Worm (Caenorhabditis elegans) whole organism, young adult: Measurements from ENCODE around the gene F13D12.8.

ENCODE experiments used
- B0019.2 ChIP-seq: fragments of 200-800 bp; sonication (Bioruptor generic); conservative IDR thresholded peaks from 2 replicates; pipeline ENCODE4 v1.3.6; 2022; ENCODE audit warnings: missing genetic modification reagents, missing genetic modification characterization, missing compliant biosample characterization
- B0261.1 ChIP-seq: sonication (generic microtip); optimal IDR thresholded peaks from 2 replicates; lab custom pipeline; 2016; ENCODE audit warnings: mild to moderate bottlenecking, missing genetic modification characterization, moderate library complexity, missing compliant biosample characterization
- B0336.3 ChIP-seq: fragments of 200-800 bp; sonication (Bioruptor generic); IDR thresholded peaks from 2 replicates; pipeline ENCODE4 v1.3.6; 2022; ENCODE audit warnings: missing genetic modification characterization, missing compliant biosample characterization
- C17E4.6 ChIP-seq: fragments of 200-800 bp; sonication (Bioruptor generic); IDR thresholded peaks from 2 replicates; pipeline ENCODE4 v1.3.6; 2022; ENCODE audit warnings: missing genetic modification reagents, missing genetic modification characterization, missing compliant biosample characterization
- F10E7.11 ChIP-seq: sonication (generic microtip); optimal IDR thresholded peaks from 2 replicates; lab custom pipeline; 2017; ENCODE audit warnings: mild to moderate bottlenecking, missing genetic modification characterization, moderate library complexity, missing compliant biosample characterization
- F33H1.4 ChIP-seq: fragments of 200-800 bp; sonication (Bioruptor generic); IDR thresholded peaks from 2 replicates; pipeline ENCODE4 v1.3.6; 2022; ENCODE audit warnings: missing genetic modification reagents, missing genetic modification characterization, missing compliant biosample characterization
- F49E8.2 ChIP-seq: sonication (generic microtip); optimal IDR thresholded peaks from 3 replicates; lab custom pipeline; 2017; ENCODE audit warnings: missing genetic modification characterization, mild to moderate bottlenecking, missing compliant biosample characterization, antibody characterized with exemption, moderate library complexity; ENCODE audit not compliant: insufficient read depth
- F52B5.7 ChIP-seq: sonication (generic microtip); optimal IDR thresholded peaks from 2 replicates; lab custom pipeline; 2016; ENCODE audit warnings: mild to moderate bottlenecking, missing genetic modification characterization, missing compliant biosample characterization
- F57A8.1 ChIP-seq: fragments of 200-800 bp; sonication (Bioruptor generic); optimal IDR thresholded peaks from 2 replicates; lab custom pipeline; 2018; ENCODE audit warnings: mild to moderate bottlenecking, missing genetic modification characterization, moderate library complexity, missing compliant biosample characterization
- F57C9.4 ChIP-seq: sonication (generic microtip); optimal IDR thresholded peaks from 2 replicates; lab custom pipeline; 2017; ENCODE audit warnings: mild to moderate bottlenecking, missing genetic modification characterization, missing compliant biosample characterization
- K11D2.4 ChIP-seq: fragments of 200-800 bp; sonication (Bioruptor generic); IDR thresholded peaks from 2 replicates; pipeline ENCODE4 v1.3.6; 2022; ENCODE audit warnings: missing genetic modification reagents, missing genetic modification characterization, missing compliant biosample characterization
- K12H6.12 ChIP-seq: fragments of 200-800 bp; sonication (Bioruptor generic); optimal IDR thresholded peaks from 2 replicates; lab custom pipeline; 2018; ENCODE audit warnings: mild to moderate bottlenecking, missing genetic modification characterization, missing compliant biosample characterization
- T07F8.4 ChIP-seq: sonication (generic microtip); optimal IDR thresholded peaks from 2 replicates; lab custom pipeline; 2016; ENCODE audit warnings: mild to moderate bottlenecking, missing genetic modification characterization, moderate library complexity, missing compliant biosample characterization
- Y53F4B.3 ChIP-seq: fragments of 200-800 bp; sonication (Bioruptor generic); IDR thresholded peaks from 2 replicates; pipeline ENCODE4 v1.3.6; 2022; ENCODE audit warnings: missing genetic modification reagents, missing genetic modification characterization, missing compliant biosample characterization
- Y56A3A.18 ChIP-seq: fragments of 200-800 bp; sonication (Bioruptor generic); IDR thresholded peaks from 2 replicates; pipeline ENCODE4 v1.3.6; 2022; ENCODE audit warnings: missing genetic modification reagents, missing genetic modification characterization, missing compliant biosample characterization
- Y67H2A.10 ChIP-seq: fragments of 200-800 bp; sonication (Bioruptor generic); conservative IDR thresholded peaks from 2 replicates; pipeline ENCODE4 v1.3.6; 2022; ENCODE audit warnings: missing genetic modification reagents, missing genetic modification characterization, missing compliant biosample characterization
- akir-1 ChIP-seq: fragments of 200-800 bp; sonication (Bioruptor generic); optimal IDR thresholded peaks from 2 replicates; lab custom pipeline; 2018; ENCODE audit warnings: mild to moderate bottlenecking, missing genetic modification characterization, moderate library complexity, missing compliant biosample characterization
- aptf-2 ChIP-seq: fragments of 200-800 bp; sonication (Bioruptor generic); conservative IDR thresholded peaks from 2 replicates; pipeline ENCODE4 v1.3.6; 2022; ENCODE audit warnings: missing genetic modification reagents, missing genetic modification characterization, missing compliant biosample characterization
- atf-7 ChIP-seq: sonication (generic microtip); optimal IDR thresholded peaks from 2 replicates; lab custom pipeline; 2017; ENCODE audit warnings: mild to moderate bottlenecking, missing genetic modification characterization, missing compliant biosample characterization
- attf-3 ChIP-seq: fragments of 200-800 bp; sonication (Bioruptor generic); conservative IDR thresholded peaks from 2 replicates; pipeline ENCODE4 v1.3.6; 2022; ENCODE audit warnings: missing genetic modification reagents, missing genetic modification characterization, missing compliant biosample characterization
- attf-5 ChIP-seq: fragments of 200-800 bp; sonication (Bioruptor generic); optimal IDR thresholded peaks from 2 replicates; lab custom pipeline; 2018; ENCODE audit warnings: mild to moderate bottlenecking, missing genetic modification characterization, missing compliant biosample characterization
- attf-6 ChIP-seq: fragments of 200-800 bp; sonication (Bioruptor generic); IDR thresholded peaks from 2 replicates; pipeline ENCODE4 v1.3.6; 2022; ENCODE audit warnings: missing genetic modification reagents, missing genetic modification characterization, missing compliant biosample characterization
- bed-1 ChIP-seq: fragments of 200-800 bp; sonication (Bioruptor generic); IDR thresholded peaks from 2 replicates; pipeline ENCODE4 v1.3.6; 2022; ENCODE audit warnings: missing genetic modification reagents, missing genetic modification characterization, missing compliant biosample characterization
- ccch-3 ChIP-seq: fragments of 200-800 bp; sonication (Bioruptor generic); optimal IDR thresholded peaks from 2 replicates; lab custom pipeline; 2018; ENCODE audit warnings: mild to moderate bottlenecking, missing genetic modification characterization, missing compliant biosample characterization
- cebp-2 ChIP-seq: fragments of 200-800 bp; sonication (Bioruptor generic); IDR thresholded peaks from 2 replicates; pipeline ENCODE4 v1.3.6; 2022; ENCODE audit warnings: missing genetic modification characterization, missing compliant biosample characterization
- ceh-40 ChIP-seq: fragments of 200-800 bp; sonication (Bioruptor generic); IDR thresholded peaks from 2 replicates; pipeline ENCODE4 v1.3.6; 2022; ENCODE audit warnings: missing genetic modification characterization, missing compliant biosample characterization
- ceh-58 ChIP-seq: fragments of 200-800 bp; sonication (Bioruptor generic); IDR thresholded peaks from 2 replicates; pipeline ENCODE4 v1.3.6; 2022; ENCODE audit warnings: missing genetic modification characterization, missing compliant biosample characterization
- ceh-79 ChIP-seq: sonication (generic microtip); optimal IDR thresholded peaks from 2 replicates; lab custom pipeline; 2017; ENCODE audit warnings: mild to moderate bottlenecking, missing genetic modification characterization, missing compliant biosample characterization
- chd-7 ChIP-seq: sonication (generic microtip); optimal IDR thresholded peaks from 2 replicates; lab custom pipeline; 2016; ENCODE audit warnings: mild to moderate bottlenecking, missing genetic modification characterization, moderate library complexity, missing compliant biosample characterization
- die-1 ChIP-seq: sonication (generic microtip); optimal IDR thresholded peaks from 2 replicates; lab custom pipeline; 2016; ENCODE audit warnings: missing genotype, mild to moderate bottlenecking, missing genetic modification characterization, missing compliant biosample characterization
- efl-1 ChIP-seq: fragments of 150-350 bp; optimal IDR thresholded peaks from 2 replicates; lab custom pipeline; 2014; ENCODE audit warnings: missing biosample characterization, missing genetic modification reagents, missing genetic modification characterization
- egrh-3 ChIP-seq: fragments of 200-800 bp; sonication (Bioruptor generic); IDR thresholded peaks from 2 replicates; pipeline ENCODE4 v1.3.6; 2022; ENCODE audit warnings: missing genetic modification reagents, missing genetic modification characterization, missing compliant biosample characterization
- hlh-12 ChIP-seq: sonication (generic microtip); optimal IDR thresholded peaks from 2 replicates; lab custom pipeline; 2016; ENCODE audit warnings: missing genetic modification characterization, missing compliant biosample characterization
- hrde-1 ChIP-seq: sonication (generic microtip); optimal IDR thresholded peaks from 2 replicates; lab custom pipeline; 2016; ENCODE audit warnings: missing genetic modification characterization, mild to moderate bottlenecking, missing compliant biosample characterization, moderate library complexity, missing genotype, missing genetic modification reagents, borderline replicate concordance
- let-526 ChIP-seq: fragments of 200-800 bp; sonication (Bioruptor generic); IDR thresholded peaks from 2 replicates; pipeline ENCODE4 v1.3.6; 2022; ENCODE audit warnings: missing genetic modification reagents, missing genetic modification characterization, missing compliant biosample characterization
- madf-10 ChIP-seq: sonication (generic microtip); optimal IDR thresholded peaks from 2 replicates; lab custom pipeline; 2016; ENCODE audit warnings: mild to moderate bottlenecking, missing genetic modification characterization, missing compliant biosample characterization
- madf-3 ChIP-seq: fragments of 200-800 bp; sonication (Bioruptor generic); IDR thresholded peaks from 2 replicates; pipeline ENCODE4 v1.3.6; 2022; ENCODE audit warnings: missing genetic modification reagents, missing genetic modification characterization, missing compliant biosample characterization
- madf-6 ChIP-seq: fragments of 200-800 bp; sonication (Bioruptor generic); IDR thresholded peaks from 2 replicates; pipeline ENCODE4 v1.3.6; 2022; ENCODE audit warnings: missing genetic modification reagents, missing genetic modification characterization, missing compliant biosample characterization
- mel-28 ChIP-seq: sonication (generic microtip); optimal IDR thresholded peaks from 2 replicates; lab custom pipeline; 2016; ENCODE audit warnings: borderline replicate concordance, mild to moderate bottlenecking, missing genetic modification characterization, missing compliant biosample characterization
- nfya-2 ChIP-seq: fragments of 200-800 bp; sonication (Bioruptor generic); IDR thresholded peaks from 2 replicates; pipeline ENCODE4 v1.3.6; 2022; ENCODE audit warnings: missing genetic modification reagents, missing genetic modification characterization, missing compliant biosample characterization
- rcor-1 ChIP-seq: fragments of 200-800 bp; sonication (Bioruptor generic); IDR thresholded peaks from 2 replicates; pipeline ENCODE4 v1.3.6; 2022; ENCODE audit warnings: missing genetic modification reagents, missing genetic modification characterization, missing compliant biosample characterization
- rec-8 ChIP-seq, 2 experiments: sonication (generic microtip); optimal IDR thresholded peaks; 2 replicates each; lab custom pipeline; 2016; ENCODE audit warnings: mild to moderate bottlenecking in 2 of 2, missing genetic modification characterization in 2 of 2, missing genetic modification reagents in 2 of 2, missing genotype in 2 of 2, missing biosample characterization in 1 of 2, missing compliant biosample characterization in 1 of 2, moderate library complexity in 1 of 2
- repo-1 ChIP-seq: sonication (generic microtip); optimal IDR thresholded peaks from 2 replicates; lab custom pipeline; 2017; ENCODE audit warnings: mild to moderate bottlenecking, missing genetic modification characterization, missing compliant biosample characterization
- sdz-38 ChIP-seq: sonication (generic microtip); optimal IDR thresholded peaks from 2 replicates; lab custom pipeline; 2016; ENCODE audit warnings: missing genotype, missing genetic modification characterization, missing compliant biosample characterization
- sea-2 ChIP-seq: fragments of 200-800 bp; sonication (Bioruptor generic); IDR thresholded peaks from 2 replicates; pipeline ENCODE4 v1.3.6; 2022; ENCODE audit warnings: missing genetic modification characterization, missing compliant biosample characterization
- sptf-2 ChIP-seq: fragments of 200-800 bp; sonication (Bioruptor generic); optimal IDR thresholded peaks from 2 replicates; lab custom pipeline; 2018; ENCODE audit warnings: mild to moderate bottlenecking, missing genetic modification characterization, missing compliant biosample characterization
- unc-130 ChIP-seq: sonication (generic microtip); optimal IDR thresholded peaks from 2 replicates; lab custom pipeline; 2016; ENCODE audit warnings: missing genetic modification reagents, missing genetic modification characterization, missing compliant biosample characterization
- zfh-2 ChIP-seq: fragments of 200-800 bp; sonication (Bioruptor generic); conservative IDR thresholded peaks from 2 replicates; pipeline ENCODE4 v1.3.6; 2022; ENCODE audit warnings: missing genetic modification reagents, missing genetic modification characterization, missing compliant biosample characterization
- ztf-3 ChIP-seq: fragments of 200-800 bp; sonication (Bioruptor generic); optimal IDR thresholded peaks from 2 replicates; lab custom pipeline; 2018; ENCODE audit warnings: mild to moderate bottlenecking, missing genetic modification characterization, missing compliant biosample characterization

Gene F13D12.8

DNA sequence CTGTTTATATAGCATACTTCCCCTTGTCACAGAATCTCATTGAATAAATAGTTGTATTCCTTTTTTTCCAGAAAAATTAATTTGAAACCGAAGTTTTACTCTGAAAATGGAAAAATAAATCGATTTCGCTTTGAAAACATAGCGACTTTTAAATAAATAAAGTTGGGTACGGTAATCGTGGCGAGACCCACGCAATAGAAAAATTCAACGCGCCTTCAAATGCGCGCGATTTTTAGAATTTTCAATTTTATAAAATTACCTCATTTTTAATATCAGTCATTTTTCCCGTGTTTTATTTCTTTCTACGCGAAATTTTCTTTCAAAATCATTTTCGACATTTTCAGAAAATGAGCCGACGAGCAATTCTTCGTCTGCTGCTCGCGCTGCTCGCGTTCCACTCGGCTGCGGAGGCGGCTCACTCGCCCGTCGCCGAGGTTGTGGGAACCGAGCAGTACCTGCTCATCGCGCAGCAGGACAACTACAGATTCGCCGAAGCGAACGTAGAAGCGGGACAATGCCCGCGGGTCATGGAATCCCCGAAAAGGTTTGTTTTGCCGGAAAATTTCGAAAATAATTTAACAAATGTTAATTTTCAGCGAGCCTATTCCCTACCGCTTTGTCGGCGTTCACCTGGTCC, 5.8 kb downstream of the F13D12.8 start, which contains the start of gene F13D12.5:
TSS of gene F13D12.5 (plus strand) at position 345 of the 637 bp plus-strand sequence.
- no peak for TF ChIP-seq F49E8.2
- TF ChIP-seq ceh-40 (GFP tag; lab: Robert Waterston, UW), result no peak
- no peak for TF ChIP-seq ztf-3 (GFP tag; lab: Kevin White, UChicago)
- TF ChIP-seq mel-28, result no peak
- no peak for TF ChIP-seq F52B5.7 (tag; lab: Kevin White, UChicago)
- peak; percentile 94 for TF ChIP-seq madf-6 (GFP tag; lab: Robert Waterston, UW)
- TF ChIP-seq cebp-2, result no peak
- TF ChIP-seq let-526, result no peak
- TF ChIP-seq hrde-1 (tag; lab: Kevin White, UChicago), result no peak
- no peak; the same call in 1 of the 2 replicates for TF ChIP-seq B0336.3 (GFP tag; lab: Robert Waterston, UW)
- TF ChIP-seq madf-3 (GFP tag; lab: Robert Waterston, UW), result peak; percentile 39; the same call in 1 of the 2 replicates
- TF ChIP-seq sdz-38, result no peak
- TF ChIP-seq hlh-12 (tag; lab: Kevin White, UChicago), result no peak
- no peak for TF ChIP-seq bed-1 (GFP tag; lab: Robert Waterston, UW)
- no peak for TF ChIP-seq B0261.1
- no peak for TF ChIP-seq ceh-79
- TF ChIP-seq attf-5 (GFP tag; lab: Kevin White, UChicago), result peak; percentile 7
- TF ChIP-seq K12H6.12 (tag; lab: Kevin White, UChicago), result no peak
- TF ChIP-seq madf-10 (tag; lab: Kevin White, UChicago), result no peak
- TF ChIP-seq T07F8.4 (tag; lab: Kevin White, UChicago), result no peak
- peak; percentile 35; the same call in 1 of the 2 replicates for TF ChIP-seq B0019.2 (GFP tag; lab: Robert Waterston, UW)
- no peak for TF ChIP-seq akir-1
- no peak for TF ChIP-seq atf-7 (tag; lab: Kevin White, UChicago)
- TF ChIP-seq F57A8.1 (GFP tag; lab: Kevin White, UChicago), result no peak
- TF ChIP-seq zfh-2 (GFP tag; lab: Robert Waterston, UW), result peak; percentile 87
- TF ChIP-seq chd-7 (tag; lab: Kevin White, UChicago), result no peak
- TF ChIP-seq sea-2 (GFP tag; lab: Robert Waterston, UW), result no peak
- no peak for TF ChIP-seq Y53F4B.3 (GFP tag; lab: Robert Waterston, UW)
- peak; percentile 86 for TF ChIP-seq egrh-3
- TF ChIP-seq sptf-2, result no peak
- no peak for TF ChIP-seq Y67H2A.10 (GFP tag; lab: Robert Waterston, UW)
- TF ChIP-seq C17E4.6 (GFP tag; lab: Robert Waterston, UW), result 0 out of 2 replicates have a peak, but pooled peaks have one; percentile 9
- peak; percentile 88 for TF ChIP-seq efl-1 (GFP tag; lab: Kevin White, UChicago)
- TF ChIP-seq ceh-58 (GFP tag; lab: Robert Waterston, UW), result no peak
- no peak for TF ChIP-seq aptf-2 (GFP tag; lab: Robert Waterston, UW)
- TF ChIP-seq nfya-2, result no peak
- TF ChIP-seq Y56A3A.18 (GFP tag; lab: Robert Waterston, UW), result 0 out of 2 replicates have a peak, but pooled peaks have one; percentile 40
- TF ChIP-seq die-1 (tag; lab: Kevin White, UChicago), result no peak
- peak; percentile 51 for TF ChIP-seq attf-3 (GFP tag; lab: Robert Waterston, UW)
- TF ChIP-seq ccch-3, result no peak
- TF ChIP-seq rec-8 (tag; optimal IDR thresholded peaks at IDR 0.05; lab: Kevin White, UChicago), result no peak
- no peak for TF ChIP-seq F57C9.4
- TF ChIP-seq repo-1 (tag; lab: Kevin White, UChicago), result no peak
- TF ChIP-seq rcor-1, result no peak
- TF ChIP-seq F10E7.11 (tag; lab: Kevin White, UChicago), result no peak
- TF ChIP-seq unc-130 (GFP tag; lab: Kevin White, UChicago), result peak; percentile 37
- TF ChIP-seq attf-6 (GFP tag; lab: Robert Waterston, UW), result no peak
- no peak for TF ChIP-seq K11D2.4
- TF ChIP-seq F33H1.4 (GFP tag; lab: Robert Waterston, UW), result peak; percentile 95
